Fruit fly (Drosophila melanogaster) whole organism, embryonic: ENCODE data around the gene CG9919.

Experiments used
- Bdp1 ChIP-seq: fragments of 200-800 bp; sonication (Bioruptor generic); optimal IDR thresholded peaks from 3 replicates; lab custom pipeline; 2016; ENCODE audit warnings: missing biosample characterization, missing genetic modification characterization
- Bteb2 ChIP-seq: fragments of 200-800 bp; sonication (Bioruptor generic); optimal IDR thresholded peaks from 2 replicates; lab custom pipeline; 2016; ENCODE audit warnings: missing biosample characterization, missing genetic modification characterization
- CG10147 ChIP-seq: fragments of 200-800 bp; sonication (Bioruptor generic); optimal IDR thresholded peaks from 2 replicates; lab custom pipeline; 2019; ENCODE audit warnings: missing biosample characterization, mild to moderate bottlenecking, missing genetic modification characterization, moderate library complexity
- CG10274 ChIP-seq: fragments of 200-800 bp; sonication (Bioruptor generic); optimal IDR thresholded peaks from 3 replicates; lab custom pipeline; 2017; ENCODE audit warnings: missing biosample characterization, mild to moderate bottlenecking, missing genetic modification characterization
- CG10543 ChIP-seq: fragments of 200-800 bp; sonication (Bioruptor generic); optimal IDR thresholded peaks from 3 replicates; lab custom pipeline; 2017; ENCODE audit warnings: missing biosample characterization, mild to moderate bottlenecking, missing genetic modification characterization, moderate library complexity
- CG10979 ChIP-seq: fragments of 200-800 bp; sonication (Bioruptor generic); optimal IDR thresholded peaks from 2 replicates; lab custom pipeline; 2018; ENCODE audit warnings: missing biosample characterization, mild to moderate bottlenecking, missing genetic modification characterization, moderate library complexity
- CG12659 ChIP-seq: fragments of 200-800 bp; sonication (Bioruptor generic); optimal IDR thresholded peaks from 3 replicates; lab custom pipeline; 2017; ENCODE audit warnings: mild to moderate bottlenecking, missing biosample characterization, missing genetic modification reagents, missing genetic modification characterization
- CG13424 ChIP-seq: fragments of 200-800 bp; sonication (Bioruptor generic); optimal IDR thresholded peaks from 2 replicates; lab custom pipeline; 2019; ENCODE audit warnings: missing biosample characterization, mild to moderate bottlenecking, missing genetic modification characterization, moderate library complexity
- CG13894 ChIP-seq: fragments of 200-800 bp; sonication (Bioruptor generic); optimal IDR thresholded peaks from 3 replicates; lab custom pipeline; 2018; ENCODE audit warnings: missing biosample characterization, mild to moderate bottlenecking, missing genetic modification characterization, moderate library complexity
- CG15601 ChIP-seq: fragments of 200-800 bp; sonication (Bioruptor generic); optimal IDR thresholded peaks from 3 replicates; lab custom pipeline; 2019; ENCODE audit warnings: missing biosample characterization, mild to moderate bottlenecking, missing genetic modification characterization, moderate library complexity
- CG1603 ChIP-seq: fragments of 200-800 bp; sonication (Bioruptor generic); optimal IDR thresholded peaks from 2 replicates; lab custom pipeline; 2019; ENCODE audit warnings: missing biosample characterization, mild to moderate bottlenecking, missing genetic modification characterization, moderate library complexity
- CG1647 ChIP-seq: fragments of 200-800 bp; sonication (Bioruptor generic); optimal IDR thresholded peaks from 3 replicates; lab custom pipeline; 2016; ENCODE audit warnings: missing biosample characterization, missing genetic modification characterization
- CG17328 ChIP-seq: fragments of 200-800 bp; sonication (Bioruptor generic); IDR thresholded peaks from 2 replicates; pipeline ENCODE4 v1.3.6; 2022; ENCODE audit warnings: missing biosample characterization, missing genetic modification characterization
- CG17568 ChIP-seq: fragments of 200-800 bp; sonication (Bioruptor generic); optimal IDR thresholded peaks from 2 replicates; lab custom pipeline; 2018; ENCODE audit warnings: missing biosample characterization, mild to moderate bottlenecking, missing genetic modification characterization, moderate library complexity
- CG17802 ChIP-seq: fragments of 200-800 bp; sonication (Bioruptor generic); optimal IDR thresholded peaks from 2 replicates; lab custom pipeline; 2018; ENCODE audit warnings: missing biosample characterization, mild to moderate bottlenecking, missing genetic modification characterization, moderate library complexity
- CG17829 ChIP-seq: fragments of 200-800 bp; optimal IDR thresholded peaks from 2 replicates; lab custom pipeline; 2019; ENCODE audit warnings: missing biosample characterization, mild to moderate bottlenecking, missing genetic modification characterization, moderate library complexity
- CG1792 ChIP-seq: fragments of 200-800 bp; sonication (Bioruptor generic); optimal IDR thresholded peaks from 2 replicates; lab custom pipeline; 2016; ENCODE audit warnings: missing biosample characterization, missing genetic modification characterization
- CG18011 ChIP-seq: fragments of 200-800 bp; sonication (Bioruptor generic); optimal IDR thresholded peaks from 2 replicates; lab custom pipeline; 2017; ENCODE audit warnings: missing biosample characterization, missing genetic modification characterization, mild to moderate bottlenecking, moderate library complexity, missing genotype
- CG18262 ChIP-seq: fragments of 200-800 bp; optimal IDR thresholded peaks from 3 replicates; lab custom pipeline; 2019; ENCODE audit warnings: missing biosample characterization, mild to moderate bottlenecking, missing genetic modification characterization, moderate library complexity
- CG18476 ChIP-seq: fragments of 200-800 bp; sonication (Bioruptor generic); optimal IDR thresholded peaks from 2 replicates; lab custom pipeline; 2016; ENCODE audit warnings: missing biosample characterization, mild to moderate bottlenecking, missing genetic modification characterization
- CG30431 ChIP-seq: fragments of 200-800 bp; sonication (Bioruptor generic); optimal IDR thresholded peaks from 2 replicates; lab custom pipeline; 2017; ENCODE audit warnings: missing biosample characterization, missing genetic modification characterization
- CG32767 ChIP-seq: fragments of 200-800 bp; sonication (Bioruptor generic); IDR thresholded peaks from 2 replicates; pipeline ENCODE4 v1.3.6; 2022; ENCODE audit warnings: missing biosample characterization, missing genetic modification characterization
- CG5245 ChIP-seq: fragments of 200-800 bp; sonication (Bioruptor generic); optimal IDR thresholded peaks from 3 replicates; lab custom pipeline; 2016; ENCODE audit warnings: missing biosample characterization, missing genetic modification characterization
- CG6254 ChIP-seq: fragments of 200-800 bp; sonication (Bioruptor generic); optimal IDR thresholded peaks from 3 replicates; lab custom pipeline; 2017; ENCODE audit warnings: mild to moderate bottlenecking, missing biosample characterization, missing genetic modification reagents, missing genetic modification characterization
- CG6654 ChIP-seq: fragments of 200-800 bp; sonication (Bioruptor generic); optimal IDR thresholded peaks from 2 replicates; lab custom pipeline; 2017; ENCODE audit warnings: missing biosample characterization, mild to moderate bottlenecking, missing genetic modification characterization
- CG6765 ChIP-seq: fragments of 200-800 bp; sonication (Bioruptor generic); optimal IDR thresholded peaks from 3 replicates; lab custom pipeline; 2017; ENCODE audit warnings: missing biosample characterization, mild to moderate bottlenecking, missing genetic modification characterization
- Dek ChIP-seq: fragments of 200-800 bp; sonication (Bioruptor generic); optimal IDR thresholded peaks from 3 replicates; lab custom pipeline; 2019; ENCODE audit warnings: missing biosample characterization, mild to moderate bottlenecking, missing genetic modification characterization, moderate library complexity
- Dll ChIP-seq: fragments of 200-800 bp; sonication (Bioruptor generic); IDR thresholded peaks from 4 replicates; pipeline ENCODE4 v1.3.6; 2022; ENCODE audit warnings: missing biosample characterization, missing genetic modification characterization; ENCODE audit not compliant: partially characterized antibody
- Ets65A ChIP-seq: fragments of 200-800 bp; sonication (Bioruptor generic); peaks from one replicate; lab custom pipeline; 2016; ENCODE audit warnings: missing biosample characterization, missing genetic modification characterization
- Fer3 ChIP-seq: fragments of 200-800 bp; sonication (Bioruptor generic); optimal IDR thresholded peaks from 2 replicates; lab custom pipeline; 2018; ENCODE audit warnings: missing biosample characterization, mild to moderate bottlenecking, missing genetic modification characterization, moderate library complexity
- HLH3B ChIP-seq: fragments of 200-800 bp; sonication (Bioruptor generic); IDR thresholded peaks from 2 replicates; pipeline ENCODE4 v1.3.6; 2022; ENCODE audit warnings: missing biosample characterization, missing genetic modification characterization
- Kr ChIP-seq: fragments of 200-800 bp; sonication (Bioruptor generic); optimal IDR thresholded peaks from 2 replicates; lab custom pipeline; 2017; ENCODE audit warnings: missing biosample characterization, mild to moderate bottlenecking, missing genetic modification characterization
- MBD-R2 ChIP-seq: fragments of 200-800 bp; sonication (Bioruptor generic); IDR thresholded peaks from 2 replicates; pipeline ENCODE4 v1.3.6; 2022; ENCODE audit warnings: missing biosample characterization, missing genetic modification characterization
- Med ChIP-seq: fragments of 200-800 bp; sonication (Bioruptor generic); peaks from one replicate; lab custom pipeline; 2016; ENCODE audit warnings: missing biosample characterization, missing genetic modification characterization, mild to moderate bottlenecking, inconsistent platforms, moderate library complexity
- Meics ChIP-seq: fragments of 200-800 bp; sonication (Bioruptor generic); optimal IDR thresholded peaks from 2 replicates; lab custom pipeline; 2017; ENCODE audit warnings: missing biosample characterization, mild to moderate bottlenecking, missing genetic modification characterization
- Tbp ChIP-seq: fragments of >200 bp; optimal IDR thresholded peaks from 2 replicates; lab custom pipeline; 2018; ENCODE audit warnings: missing biosample characterization, missing genetic modification characterization
- amos ChIP-seq: fragments of 200-800 bp; sonication (Bioruptor generic); IDR thresholded peaks from 2 replicates; pipeline ENCODE4 v1.3.6; 2022; ENCODE audit warnings: missing biosample characterization, missing genetic modification characterization; ENCODE audit not compliant: partially characterized antibody
- cg ChIP-seq: fragments of 200-800 bp; sonication (Bioruptor generic); optimal IDR thresholded peaks from 3 replicates; lab custom pipeline; 2019; ENCODE audit warnings: missing biosample characterization, mild to moderate bottlenecking, missing genetic modification characterization, moderate library complexity
- dati ChIP-seq: fragments of 200-800 bp; sonication (Bioruptor generic); IDR thresholded peaks from 2 replicates; pipeline ENCODE4 v1.3.6; 2022; ENCODE audit warnings: missing biosample characterization, missing genetic modification characterization
- dm ChIP-seq: fragments of 200-800 bp; sonication (Bioruptor generic); optimal IDR thresholded peaks from 3 replicates; lab custom pipeline; 2016; ENCODE audit warnings: missing biosample characterization, missing genetic modification characterization
- dmrt11E ChIP-seq: fragments of 200-800 bp; sonication (Bioruptor generic); optimal IDR thresholded peaks from 3 replicates; lab custom pipeline; 2018; ENCODE audit warnings: missing biosample characterization, mild to moderate bottlenecking, missing genetic modification characterization, moderate library complexity
- ewg ChIP-seq: fragments of 200-800 bp; sonication (Bioruptor generic); optimal IDR thresholded peaks from 3 replicates; lab custom pipeline; 2017; ENCODE audit warnings: mild to moderate bottlenecking, missing biosample characterization, missing genetic modification reagents, missing genetic modification characterization
- ken ChIP-seq: fragments of 200-800 bp; sonication (Bioruptor generic); IDR thresholded peaks from 3 replicates; pipeline ENCODE4 v1.3.6; 2022; ENCODE audit warnings: missing biosample characterization, missing genetic modification characterization
- lab ChIP-seq: fragments of 200-800 bp; sonication (Bioruptor generic); optimal IDR thresholded peaks from 3 replicates; lab custom pipeline; 2017; ENCODE audit warnings: missing biosample characterization, missing genetic modification characterization, mild to moderate bottlenecking, moderate library complexity, missing genetic modification reagents
- mirr ChIP-seq: fragments of 200-800 bp; sonication (Bioruptor generic); optimal IDR thresholded peaks from 3 replicates; lab custom pipeline; 2018; ENCODE audit warnings: missing biosample characterization, mild to moderate bottlenecking, missing genetic modification characterization
- pnt ChIP-seq: fragments of 200-800 bp; sonication (Bioruptor generic); optimal IDR thresholded peaks from 3 replicates; lab custom pipeline; 2016; ENCODE audit warnings: missing biosample characterization, missing genetic modification characterization
- ro ChIP-seq: fragments of 200-800 bp; sonication (Bioruptor generic); IDR thresholded peaks from 2 replicates; pipeline ENCODE4 v1.3.6; 2022; ENCODE audit warnings: missing biosample characterization, missing genetic modification characterization
- sisA ChIP-seq: fragments of 200-800 bp; sonication (Bioruptor generic); IDR thresholded peaks from 2 replicates; pipeline ENCODE4 v1.3.6; 2022; ENCODE audit warnings: missing biosample characterization, missing genetic modification characterization
- tx ChIP-seq: fragments of 200-800 bp; sonication (Bioruptor generic); optimal IDR thresholded peaks from 2 replicates; lab custom pipeline; 2016; ENCODE audit warnings: missing biosample characterization, missing genetic modification characterization

Gene CG9919

dm6 chrX:16335107-16335642 is 4.6 kb upstream of the CG9919 start (continued):
- peak; percentile 70 for TF ChIP-seq sisA
- TF ChIP-seq ken (GFP tag; lab: Robert Waterston, UW), result peak; percentile 57; the same call in 1 of the 3 replicates
- peak; percentile 37 for TF ChIP-seq CG1603 (tag; lab: Kevin White, UChicago)
- peak; percentile 74 for TF ChIP-seq CG6765 (GFP tag; lab: Kevin White, UChicago)
- peak; percentile 57 for TF ChIP-seq CG32767 (GFP tag; lab: Robert Waterston, UW)
- peak; percentile 71 for TF ChIP-seq MBD-R2
- peak; percentile 79 for TF ChIP-seq CG10543 (GFP tag; lab: Kevin White, UChicago)
- TF ChIP-seq Kr (GFP tag; lab: Kevin White, UChicago), result no peak
- peak; percentile 61 for TF ChIP-seq CG17829 (tag; lab: Kevin White, UChicago)
- TF ChIP-seq Bdp1, result peak; percentile 34
- no peak for TF ChIP-seq Tbp
- TF ChIP-seq dm, result peak; percentile 51
- TF ChIP-seq ro, result 0 out of 2 replicates have a peak, but pooled peaks have one; percentile 8
- TF ChIP-seq mirr, result no peak
- TF ChIP-seq HLH3B (GFP tag; lab: Robert Waterston, UW), result peak; percentile 76
- TF ChIP-seq Bteb2 (GFP tag; lab: Kevin White, UChicago), result peak; percentile 64
- peak; percentile 21 for TF ChIP-seq CG15601
- peak; percentile 95 for TF ChIP-seq Med (GFP tag; lab: Kevin White, UChicago)
- 0 out of 4 replicates have a peak, but pooled peaks have one; percentile 22 for TF ChIP-seq Dll (GFP tag; lab: Robert Waterston, UW)
- TF ChIP-seq CG18262 (tag; lab: Kevin White, UChicago), result peak; percentile 30
- TF ChIP-seq CG10979 (tag; lab: Kevin White, UChicago), result peak; percentile 21
- peak; percentile 43 for TF ChIP-seq pnt (GFP tag; lab: Kevin White, UChicago)
- peak; percentile 46 for TF ChIP-seq CG6654 (GFP tag; lab: Kevin White, UChicago)
- peak; percentile 78 for TF ChIP-seq CG12659 (GFP tag; lab: Kevin White, UChicago)
- TF ChIP-seq CG30431, result peak; percentile 16
- TF ChIP-seq CG1647 (GFP tag; lab: Kevin White, UChicago), result peak; percentile 65
- peak; percentile 42 for TF ChIP-seq CG6254 (GFP tag; lab: Kevin White, UChicago)
- TF ChIP-seq amos (GFP tag; lab: Robert Waterston, UW), result peak; percentile 43; the same call in 1 of the 2 replicates
- peak; percentile 78 for TF ChIP-seq CG13894 (tag; lab: Kevin White, UChicago)
- TF ChIP-seq CG18476 (GFP tag; lab: Kevin White, UChicago), result peak; percentile 52
- peak; percentile 72 for TF ChIP-seq Dek (tag; lab: Kevin White, UChicago)
- no peak for TF ChIP-seq tx (GFP tag; lab: Kevin White, UChicago)
- peak; percentile 43 for TF ChIP-seq CG10274 (GFP tag; lab: Kevin White, UChicago)
- TF ChIP-seq CG1792, result peak; percentile 37
- TF ChIP-seq CG17802, result peak; percentile 12
- no peak for TF ChIP-seq cg
- TF ChIP-seq CG5245 (GFP tag; lab: Kevin White, UChicago), result peak; percentile 38
- TF ChIP-seq CG18011 (GFP tag; lab: Kevin White, UChicago), result peak; percentile 63
- peak; percentile 78 for TF ChIP-seq CG17328 (GFP tag; lab: Robert Waterston, UW)
- TF ChIP-seq CG17568 (GFP tag; lab: Kevin White, UChicago), result peak; percentile 62
- peak; percentile 84 for TF ChIP-seq lab (GFP tag; lab: Kevin White, UChicago)
- TF ChIP-seq CG10147 (GFP tag; lab: Kevin White, UChicago), result peak; percentile 33
- peak; percentile 78 for TF ChIP-seq Meics (GFP tag; lab: Kevin White, UChicago)
- peak; percentile 73 for TF ChIP-seq CG13424
- TF ChIP-seq Ets65A, result peak; percentile 93
- TF ChIP-seq dati (GFP tag; lab: Robert Waterston, UW), result no peak
- TF ChIP-seq dmrt11E (tag; lab: Kevin White, UChicago), result peak; percentile 8
- peak; percentile 64 for TF ChIP-seq Fer3 (tag; lab: Kevin White, UChicago)
- TF ChIP-seq ewg (GFP tag; lab: Kevin White, UChicago), result peak; percentile 40
